Fruit fly (Drosophila melanogaster): Measurements from ENCODE around the gene Sfp23F.

Gene Sfp23F

dm6 chr2L:3338566-3339215 is 48.9 kb downstream of the Sfp23F start:
- TF ChIP-seq Hr96 (GFP tag; optimal IDR thresholded peaks at IDR 0.05): no peak
- TF ChIP-seq bab1 (GFP tag; optimal IDR thresholded peaks at IDR 0.05): no peak
- no peak for TF ChIP-seq kay (GFP tag; ENCODE audit: borderline replicate concordance)
- no peak for TF ChIP-seq CG7101 (tag; optimal IDR thresholded peaks at IDR 0.05)
- no peak for TF ChIP-seq cnc (optimal IDR thresholded peaks at IDR 0.05)
- no peak for TF ChIP-seq Clk (GFP tag; optimal IDR thresholded peaks at IDR 0.05)
- no peak for TF ChIP-seq CG1620 (GFP tag; optimal IDR thresholded peaks at IDR 0.05)
- no peak for TF ChIP-seq tj (GFP tag; optimal IDR thresholded peaks at IDR 0.05)
- TF ChIP-seq ovo (GFP tag; optimal IDR thresholded peaks at IDR 0.05): no peak
- TF ChIP-seq cic (GFP tag; optimal IDR thresholded peaks at IDR 0.05): no peak
- TF ChIP-seq CG33017 (tag; optimal IDR thresholded peaks at IDR 0.05): no peak
- TF ChIP-seq CG12768 (GFP tag; optimal IDR thresholded peaks at IDR 0.05): no peak
- no peak for TF ChIP-seq CG11617 (GFP tag; optimal IDR thresholded peaks at IDR 0.05)
- no peak for TF ChIP-seq pad (GFP tag; optimal IDR thresholded peaks at IDR 0.05)
- no peak for TF ChIP-seq Mnt (GFP tag; optimal IDR thresholded peaks at IDR 0.05)
